Fruit fly (Drosophila melanogaster): ENCODE results near the gene CG31266.

CG31266 gene

dm6 chr3R:17151376-17152026 is 19.0 kb downstream of the CG31266 start, which contains the start of gene CG5292 (continued):
- TF ChIP-seq CG8319 (GFP tag; optimal IDR thresholded peaks at IDR 0.05) (peak; percentile 45), net (GFP tag; optimal IDR thresholded peaks at IDR 0.05) (peak; percentile 51), CG9139 (GFP tag; optimal IDR thresholded peaks at IDR 0.05) (no peak), Met (GFP tag; optimal IDR thresholded peaks at IDR 0.05) (no peak), CG16779 (tag; optimal IDR thresholded peaks at IDR 0.05) (no peak), vri (GFP tag; optimal IDR thresholded peaks at IDR 0.05) (no peak), CG1621 (tag; optimal IDR thresholded peaks at IDR 0.05) (peak; percentile 28), Gug (GFP tag; IDR thresholded peaks at IDR 0.05) (no peak), salr (GFP tag; optimal IDR thresholded peaks at IDR 0.05) (no peak), Blimp-1 (GFP tag; optimal IDR thresholded peaks at IDR 0.05) (no peak), achi (GFP tag; optimal IDR thresholded peaks at IDR 0.05) (peak; percentile 45), acj6 (GFP tag; optimal IDR thresholded peaks at IDR 0.05) (no peak), Hr4 (GFP tag; optimal IDR thresholded peaks at IDR 0.05) (peak; percentile 49), Ets96B (tag; optimal IDR thresholded peaks at IDR 0.05) (no peak), CG11902 (GFP tag; optimal IDR thresholded peaks at IDR 0.05) (no peak), dsx (GFP tag; optimal IDR thresholded peaks at IDR 0.05; ENCODE audit: poor library complexity, severe bottlenecking) (no peak), eg (GFP tag; IDR thresholded peaks at IDR 0.05) (peak; percentile 74), Eip78C (GFP tag) (no peak), Eip93F (GFP tag; optimal IDR thresholded peaks at IDR 0.05) (no peak), CG4318 (GFP tag; optimal IDR thresholded peaks at IDR 0.05) (no peak), CG6163 (GFP tag; IDR thresholded peaks at IDR 0.05) (peak; percentile 69; the same call in 2 of the 3 replicates), Hr39 (GFP tag; optimal IDR thresholded peaks at IDR 0.05) (peak; percentile 37), Ets21C (GFP tag; optimal IDR thresholded peaks at IDR 0.05) (no peak), svp (GFP tag) (peak; percentile 84), CG15336 (GFP tag; IDR thresholded peaks at IDR 0.05) (peak; percentile 49; the same call in 1 of the 2 replicates), OdsH (GFP tag; optimal IDR thresholded peaks at IDR 0.05) (no peak), CG34406 (GFP tag; optimal IDR thresholded peaks at IDR 0.05) (no peak), CG6854 (GFP tag; optimal IDR thresholded peaks at IDR 0.05) (no peak)

dm6 chr3R:17178140-17178539 is 45.7 kb downstream of the CG31266 start:
- TF ChIP-seq dac (GFP tag; optimal IDR thresholded peaks at IDR 0.05) (no peak), fd85E (GFP tag; optimal IDR thresholded peaks at IDR 0.05) (no peak), Eip78C (GFP tag) (no peak), Sox14 (GFP tag; optimal IDR thresholded peaks at IDR 0.05) (no peak), CG6792 (GFP tag; optimal IDR thresholded peaks at IDR 0.05) (no peak), ss (GFP tag; optimal IDR thresholded peaks at IDR 0.05) (no peak), CG11902 (GFP tag; optimal IDR thresholded peaks at IDR 0.05) (no peak), CG1621 (tag; optimal IDR thresholded peaks at IDR 0.05) (no peak), CG8632 (GFP tag; optimal IDR thresholded peaks at IDR 0.05) (no peak), salr (GFP tag; optimal IDR thresholded peaks at IDR 0.05) (no peak), CG4318 (GFP tag; optimal IDR thresholded peaks at IDR 0.05) (no peak), Sox102F (GFP tag; optimal IDR thresholded peaks at IDR 0.05) (no peak), Gug (GFP tag; IDR thresholded peaks at IDR 0.05) (no peak), CG32006 (GFP tag; optimal IDR thresholded peaks at IDR 0.05) (no peak)
